Fruit fly (Drosophila melanogaster): Measurements from ENCODE around the gene sinu.

DNA sequence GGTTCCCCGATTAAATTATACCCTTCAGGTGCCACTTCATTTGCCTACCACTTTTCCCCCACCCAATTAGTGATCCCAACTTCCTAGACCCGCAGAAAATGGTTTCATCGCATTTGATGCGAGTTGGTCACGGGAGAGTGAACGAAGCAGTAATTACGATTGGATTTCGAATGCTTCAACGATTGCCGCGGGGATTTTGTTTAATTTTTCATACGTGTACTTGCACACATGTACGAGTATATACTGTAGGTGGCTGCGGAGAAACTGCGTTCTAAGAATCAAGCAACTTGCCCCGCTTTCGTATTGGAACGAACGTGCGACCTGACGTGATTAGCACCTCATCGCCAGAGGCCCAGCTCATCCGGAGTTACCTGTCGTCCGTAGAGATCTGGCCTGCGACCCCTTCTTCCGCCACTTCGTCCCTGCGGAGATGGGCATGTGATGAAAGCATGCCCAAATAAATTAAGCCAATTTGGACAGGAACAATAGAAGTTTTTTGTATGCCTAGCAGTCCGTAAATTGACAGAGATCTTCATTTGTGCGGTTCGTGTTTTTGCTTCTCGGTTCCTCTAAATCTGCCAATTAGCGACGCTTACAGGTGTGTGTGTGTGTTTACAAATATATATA lies 19.2 kb upstream of the sinu start:
- TF ChIP-seq gl (tag; optimal IDR thresholded peaks at IDR 0.05) (no peak), CG9948 (tag; optimal IDR thresholded peaks at IDR 0.05) (no peak), CG34367 (tag; optimal IDR thresholded peaks at IDR 0.05) (no peak), Pif1A (GFP tag; optimal IDR thresholded peaks at IDR 0.05) (no peak), CG8301 (tag; optimal IDR thresholded peaks at IDR 0.05) (no peak), CG17806 (tag; optimal IDR thresholded peaks at IDR 0.05) (no peak), CG10348 (GFP tag; IDR thresholded peaks at IDR 0.05) (no peak)
